Worm (Caenorhabditis elegans): ENCODE measurements around the gene C33B4.2.

Gene C33B4.2

ce11 chrII:11343300-11343869 lies 28.6 kb downstream of the C33B4.2 start, which contains the start of gene lgc-20:
Gene lgc-20 (minus strand): TSS chrII:11343610.
- no peak for TF ChIP-seq hmbx-1 (tag; optimal IDR thresholded peaks at IDR 0.05)
- TF ChIP-seq tbx-11 (GFP tag; IDR thresholded peaks at IDR 0.05) = no peak
- no peak for TF ChIP-seq hnd-1 (tag; optimal IDR thresholded peaks at IDR 0.05)
- TF ChIP-seq ets-7 (tag; optimal IDR thresholded peaks at IDR 0.05) = no peak
- no peak for TF ChIP-seq aly-1 (tag; optimal IDR thresholded peaks at IDR 0.05)
- no peak for TF ChIP-seq tbx-37 (GFP tag; conservative IDR thresholded peaks at IDR 0.05)

DNA sequence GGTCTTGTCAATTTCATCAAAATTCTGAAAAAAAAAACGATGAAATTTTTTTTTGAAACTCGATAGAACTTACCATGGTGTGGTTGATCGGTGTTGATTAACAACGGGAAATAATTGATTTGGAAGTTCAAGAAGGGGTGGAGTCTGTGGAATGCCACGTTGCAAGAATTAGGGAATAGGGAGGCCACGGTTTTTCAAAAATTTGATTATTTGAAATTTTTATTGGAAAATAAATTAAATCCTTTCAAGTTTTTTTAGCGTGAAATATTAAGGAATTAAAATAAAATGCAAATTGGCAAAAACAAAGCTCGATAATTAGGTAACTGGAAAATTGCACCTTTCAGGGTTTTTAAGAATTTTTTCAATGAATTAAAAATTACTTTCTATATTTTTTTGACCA lies 32.4 kb downstream of the C33B4.2 start, which contains the start of gene rmd-3:
TSS of gene rmd-3 (minus strand) at position 101 of the 400 bp plus-strand sequence.
- TF ChIP-seq pes-1 (GFP tag; IDR thresholded peaks at IDR 0.05) (no peak), aly-1 (tag; optimal IDR thresholded peaks at IDR 0.05) (no peak), F13C5.2 (tag; optimal IDR thresholded peaks at IDR 0.05) (no peak), ets-7 (tag; optimal IDR thresholded peaks at IDR 0.05) (no peak), sea-1 (GFP tag; conservative IDR thresholded peaks at IDR 0.05) (no peak), tra-4 (tag; optimal IDR thresholded peaks at IDR 0.05) (no peak), ceh-36 (tag; optimal IDR thresholded peaks at IDR 0.05) (no peak), ama-1 (optimal IDR thresholded peaks at IDR 0.05) (no peak)

DNA sequence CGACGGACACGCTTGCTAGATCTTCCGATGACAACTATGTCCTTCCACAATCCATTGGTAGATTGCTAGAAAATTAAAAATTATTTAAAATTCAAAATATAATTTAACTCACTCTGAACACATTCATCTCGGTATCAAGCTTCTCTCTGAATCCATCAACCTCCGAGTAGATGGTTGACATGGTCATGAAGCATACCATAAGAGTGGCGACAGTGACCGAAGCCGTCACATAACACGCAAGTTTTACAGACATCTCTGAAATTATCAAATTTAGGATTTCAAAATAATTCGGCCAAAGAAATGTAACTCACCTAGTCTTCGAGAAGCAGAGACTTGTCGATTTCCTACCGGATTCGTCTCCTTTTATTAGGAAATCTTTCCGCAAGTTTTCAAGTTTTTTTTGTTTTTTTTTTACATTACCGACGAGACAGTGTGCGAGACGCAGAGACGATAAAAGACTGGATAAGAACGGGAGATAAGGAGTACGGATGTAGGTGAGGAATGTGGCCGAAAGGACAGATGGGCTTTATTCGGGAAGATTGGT lies 34.4 kb downstream of the C33B4.2 start, which contains the start of gene sqt-1:
TSS of gene sqt-1 (minus strand) at position 341 of the 544 bp plus-strand sequence.
- no peak for TF ChIP-seq ets-7 (tag; optimal IDR thresholded peaks at IDR 0.05)
- TF ChIP-seq tbx-11 (GFP tag; IDR thresholded peaks at IDR 0.05) = no peak
- TF ChIP-seq tbx-37 (GFP tag; conservative IDR thresholded peaks at IDR 0.05) = no peak
- TF ChIP-seq hmbx-1 (tag; optimal IDR thresholded peaks at IDR 0.05) = no peak
- no peak for TF ChIP-seq ama-1 (optimal IDR thresholded peaks at IDR 0.05)
- TF ChIP-seq scrt-1 (GFP tag; IDR thresholded peaks at IDR 0.05) = no peak
- TF ChIP-seq pes-1 (GFP tag; IDR thresholded peaks at IDR 0.05) = no peak
- no peak for TF ChIP-seq B0310.2 (tag; optimal IDR thresholded peaks at IDR 0.05)
- TF ChIP-seq ceh-13 (GFP tag; optimal IDR thresholded peaks at IDR 0.05) = no peak
- TF ChIP-seq flt-1 (GFP tag; IDR thresholded peaks at IDR 0.05) = no peak
- no peak for TF ChIP-seq tra-4 (tag; optimal IDR thresholded peaks at IDR 0.05)
- no peak for TF ChIP-seq hmg-4 (GFP tag; optimal IDR thresholded peaks at IDR 0.05)
- TF ChIP-seq sea-1 (GFP tag; conservative IDR thresholded peaks at IDR 0.05) = no peak
- no peak for TF ChIP-seq hnd-1 (tag; optimal IDR thresholded peaks at IDR 0.05)
- TF ChIP-seq ceh-36 (tag; optimal IDR thresholded peaks at IDR 0.05) = no peak
- TF ChIP-seq aly-1 (tag; optimal IDR thresholded peaks at IDR 0.05) = no peak
- no peak for TF ChIP-seq F13C5.2 (tag; optimal IDR thresholded peaks at IDR 0.05)

DNA sequence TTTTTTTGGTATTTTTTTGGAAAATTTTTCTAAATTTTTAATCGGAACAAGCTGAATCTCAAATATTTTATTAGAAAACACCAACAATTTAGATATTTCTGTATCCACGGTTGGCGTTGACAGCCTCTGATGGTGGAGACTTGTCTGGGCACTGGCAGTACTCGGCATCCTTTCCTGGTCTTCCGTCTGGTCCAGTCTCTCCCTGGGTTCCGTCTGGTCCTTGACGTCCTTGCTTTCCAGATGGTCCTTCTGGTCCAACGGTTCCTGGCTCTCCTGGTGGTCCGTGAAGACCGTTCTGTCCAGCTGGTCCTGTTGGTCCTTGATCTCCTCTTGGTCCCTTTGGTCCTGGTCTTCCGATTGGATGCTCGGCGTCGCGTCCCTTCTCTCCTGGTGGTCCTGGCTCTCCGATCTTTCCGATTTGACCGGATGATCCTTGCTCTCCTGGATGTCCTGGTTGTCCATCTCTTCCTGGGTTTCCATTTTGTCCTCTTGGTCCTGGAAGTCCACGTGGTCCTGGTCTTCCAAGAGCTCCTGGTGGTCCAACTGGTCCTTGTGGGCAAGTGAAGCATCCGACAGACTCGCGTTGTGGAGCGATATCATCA lies 35.2 kb downstream of the C33B4.2 start:
- TF ChIP-seq sea-1 (GFP tag; conservative IDR thresholded peaks at IDR 0.05) (no peak), hmg-4 (GFP tag; optimal IDR thresholded peaks at IDR 0.05) (no peak), ets-7 (tag; optimal IDR thresholded peaks at IDR 0.05) (no peak), ceh-13 (GFP tag; optimal IDR thresholded peaks at IDR 0.05) (no peak), tbx-37 (GFP tag; conservative IDR thresholded peaks at IDR 0.05) (no peak), ama-1 (optimal IDR thresholded peaks at IDR 0.05) (no peak), hnd-1 (tag; optimal IDR thresholded peaks at IDR 0.05) (no peak), tra-4 (tag; optimal IDR thresholded peaks at IDR 0.05) (no peak), scrt-1 (GFP tag; IDR thresholded peaks at IDR 0.05) (no peak), aly-1 (tag; optimal IDR thresholded peaks at IDR 0.05) (no peak), hmbx-1 (tag; optimal IDR thresholded peaks at IDR 0.05) (no peak), flt-1 (GFP tag; IDR thresholded peaks at IDR 0.05) (no peak)

ce11 chrII:11336163-11336562 lies 35.8 kb downstream of the C33B4.2 start:
- TF ChIP-seq ceh-13 (GFP tag; optimal IDR thresholded peaks at IDR 0.05) (no peak), tbx-11 (GFP tag; IDR thresholded peaks at IDR 0.05) (no peak), aly-1 (tag; optimal IDR thresholded peaks at IDR 0.05) (no peak), ceh-36 (tag; optimal IDR thresholded peaks at IDR 0.05) (no peak), hmbx-1 (tag; optimal IDR thresholded peaks at IDR 0.05) (no peak), B0310.2 (tag; optimal IDR thresholded peaks at IDR 0.05) (no peak), scrt-1 (GFP tag; IDR thresholded peaks at IDR 0.05) (no peak), F13C5.2 (tag; optimal IDR thresholded peaks at IDR 0.05) (no peak), sea-1 (GFP tag; conservative IDR thresholded peaks at IDR 0.05) (no peak), tbx-37 (GFP tag; conservative IDR thresholded peaks at IDR 0.05) (no peak)

- TF ChIP-seq hnd-1 (tag; optimal IDR thresholded peaks at IDR 0.05) (no peak), B0310.2 (tag; optimal IDR thresholded peaks at IDR 0.05) (no peak), sea-1 (GFP tag; conservative IDR thresholded peaks at IDR 0.05) (no peak), hmbx-1 (tag; optimal IDR thresholded peaks at IDR 0.05) (no peak), tbx-37 (GFP tag; conservative IDR thresholded peaks at IDR 0.05) (no peak), ama-1 (optimal IDR thresholded peaks at IDR 0.05) (no peak), F13C5.2 (tag; optimal IDR thresholded peaks at IDR 0.05) (no peak), flt-1 (GFP tag; IDR thresholded peaks at IDR 0.05) (no peak)
Measured at ce11 chrII:11335670-11336069, 36.3 kb downstream of the C33B4.2 start.

ce11 chrII:11333846-11334638 lies 37.9 kb downstream of the C33B4.2 start:
- TF ChIP-seq ceh-36 (tag; optimal IDR thresholded peaks at IDR 0.05) (no peak), hnd-1 (tag; optimal IDR thresholded peaks at IDR 0.05) (no peak), scrt-1 (GFP tag; IDR thresholded peaks at IDR 0.05) (no peak), tbx-37 (GFP tag; conservative IDR thresholded peaks at IDR 0.05) (no peak), hmbx-1 (tag; optimal IDR thresholded peaks at IDR 0.05) (no peak), hmg-4 (GFP tag; optimal IDR thresholded peaks at IDR 0.05) (no peak), sea-1 (GFP tag; conservative IDR thresholded peaks at IDR 0.05) (no peak), ceh-13 (GFP tag; optimal IDR thresholded peaks at IDR 0.05) (no peak), tra-4 (tag; optimal IDR thresholded peaks at IDR 0.05) (no peak), ama-1 (optimal IDR thresholded peaks at IDR 0.05) (no peak), B0310.2 (tag; optimal IDR thresholded peaks at IDR 0.05) (no peak), F13C5.2 (tag; optimal IDR thresholded peaks at IDR 0.05) (no peak), aly-1 (tag; optimal IDR thresholded peaks at IDR 0.05) (no peak), ets-7 (tag; optimal IDR thresholded peaks at IDR 0.05) (no peak)

Data from whole organism, early embryonic.